Fruit fly (Drosophila melanogaster) whole organism, prepupa: ENCODE results near the gene CG43389.
A peak's percentile ranks its signal among the peaks of the same experiment; 100 is the strongest.

Source experiments
- CG11762 ChIP-seq: fragments of 200-800 bp; sonication (Bioruptor generic); optimal IDR thresholded peaks from 3 replicates; lab custom pipeline; 2016; ENCODE audit warnings: missing biosample characterization, missing genetic modification characterization; ENCODE audit not compliant: insufficient read depth
- CG15336 ChIP-seq: fragments of 200-800 bp; sonication (Bioruptor generic); IDR thresholded peaks from 2 replicates; pipeline ENCODE4 v1.3.6; 2022; ENCODE audit warnings: missing biosample characterization, missing genetic modification characterization
- CG3919 ChIP-seq: fragments of 200-800 bp; sonication (Bioruptor generic); optimal IDR thresholded peaks from 3 replicates; lab custom pipeline; 2016; ENCODE audit warnings: missing biosample characterization, missing genetic modification characterization
- CG8632 ChIP-seq: fragments of 200-800 bp; sonication (Bioruptor generic); optimal IDR thresholded peaks from 3 replicates; lab custom pipeline; 2016; ENCODE audit warnings: missing biosample characterization, missing genetic modification characterization
- Eip93F ChIP-seq: fragments of 200-800 bp; sonication (Bioruptor generic); optimal IDR thresholded peaks from 2 replicates; lab custom pipeline; 2016; ENCODE audit warnings: missing biosample characterization, mild to moderate bottlenecking, missing genetic modification characterization
- Gug ChIP-seq: fragments of 200-800 bp; sonication (Bioruptor generic); IDR thresholded peaks from 2 replicates; pipeline ENCODE4 v1.3.6; 2022; ENCODE audit warnings: missing biosample characterization, missing genetic modification characterization
- Hr38 ChIP-seq: sonication (Bioruptor generic); optimal IDR thresholded peaks from 2 replicates; lab custom pipeline; 2016; ENCODE audit warnings: missing biosample characterization, missing genetic modification characterization
- Lpt ChIP-seq: fragments of 200-800 bp; sonication (Bioruptor generic); optimal IDR thresholded peaks from 3 replicates; lab custom pipeline; 2016; ENCODE audit warnings: missing biosample characterization, missing genetic modification characterization
- OdsH ChIP-seq: fragments of 200-800 bp; sonication (Bioruptor generic); optimal IDR thresholded peaks from 3 replicates; lab custom pipeline; 2016; ENCODE audit warnings: missing biosample characterization, missing genetic modification characterization
- Sox15 ChIP-seq: fragments of 200-800 bp; sonication (Bioruptor generic); optimal IDR thresholded peaks from 3 replicates; lab custom pipeline; 2016; ENCODE audit warnings: missing biosample characterization, missing genetic modification characterization
- fd59A ChIP-seq: fragments of 200-800 bp; sonication (Bioruptor generic); optimal IDR thresholded peaks from 2 replicates; lab custom pipeline; 2017; ENCODE audit warnings: missing biosample characterization, mild to moderate bottlenecking, missing genetic modification characterization, missing genetic modification reagents
- ss ChIP-seq, 2 experiments: fragments of 200-800 bp; sonication (Bioruptor generic); optimal IDR thresholded peaks; 2 replicates in 1 of 2; 3 replicates in 1 of 2; lab custom pipeline; 2017 to 2018; ENCODE audit warnings: mild to moderate bottlenecking in 2 of 2, missing biosample characterization in 2 of 2, missing genetic modification characterization in 2 of 2, moderate library complexity in 1 of 2

DNA sequence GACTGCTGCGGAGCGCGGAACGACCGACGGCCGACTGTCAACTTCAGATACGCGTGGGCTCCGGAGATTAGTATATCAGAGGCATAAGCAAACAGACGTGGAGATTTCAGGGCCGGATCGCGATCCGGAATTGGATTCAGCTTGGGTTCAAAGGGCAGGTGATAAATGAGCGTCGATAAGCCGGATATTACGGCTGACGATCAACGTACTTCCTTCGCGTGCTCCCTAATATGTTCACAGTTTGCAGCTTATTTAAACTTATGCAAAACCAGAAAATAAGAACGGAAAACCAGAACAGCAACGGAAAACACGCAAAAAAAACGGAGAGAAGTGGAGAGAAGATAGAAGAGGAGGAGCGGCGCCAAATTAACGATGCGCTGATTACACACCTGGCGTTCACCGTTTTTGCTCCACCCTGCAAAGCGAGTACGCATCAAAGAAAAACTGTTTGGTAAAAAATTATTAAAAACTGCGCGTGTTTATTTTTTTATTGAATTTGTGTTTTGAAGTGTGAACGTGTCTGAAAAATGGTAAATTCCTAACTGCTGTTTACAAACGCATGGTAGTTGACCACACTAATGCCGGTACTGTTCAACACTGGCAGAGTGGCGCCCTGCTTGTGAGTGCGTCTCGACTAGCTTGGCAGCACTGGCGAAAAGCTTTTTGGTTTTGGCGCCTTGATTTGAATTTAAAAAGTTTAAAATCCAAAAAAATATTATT lies 8.6 kb upstream of the CG43389 start, which contains the start of gene CG17746:
- TF ChIP-seq Hr38 (GFP tag; lab: Kevin White, UChicago), result no peak
- TF ChIP-seq Lpt (GFP tag; lab: Kevin White, UChicago), result no peak
- peak in 1 of 2 experiments; percentile 48 for TF ChIP-seq ss (GFP tag; optimal IDR thresholded peaks at IDR 0.05; lab: Kevin White, UChicago)
- no peak for TF ChIP-seq Sox15 (GFP tag; lab: Kevin White, UChicago)
- TF ChIP-seq CG15336 (GFP tag; lab: Robert Waterston, UW), result no peak
- no peak for TF ChIP-seq CG3919
- TF ChIP-seq Gug, result 0 out of 2 replicates have a peak, but pooled peaks have one; percentile 12
- no peak for TF ChIP-seq Eip93F (GFP tag; lab: Kevin White, UChicago)
- TF ChIP-seq CG8632 (GFP tag; lab: Kevin White, UChicago), result no peak
- no peak for TF ChIP-seq fd59A (GFP tag; lab: Kevin White, UChicago)
- TF ChIP-seq OdsH (GFP tag; lab: Kevin White, UChicago), result no peak
- no peak for TF ChIP-seq CG11762 (GFP tag; lab: Kevin White, UChicago)
